Fruit fly (Drosophila melanogaster) whole organism, embryonic: ENCODE measurements around the gene stas.

Source experiments
- ATbp ChIP-seq: fragments of 200-800 bp; sonication (Bioruptor generic); optimal IDR thresholded peaks from 2 replicates; lab custom pipeline; 2017; ENCODE audit warnings: missing biosample characterization, mild to moderate bottlenecking, missing genetic modification characterization, missing genetic modification reagents
- Atf-2 ChIP-seq: fragments of 200-800 bp; sonication (Bioruptor generic); optimal IDR thresholded peaks from 2 replicates; lab custom pipeline; 2016; ENCODE audit warnings: missing biosample characterization, missing genetic modification characterization
- B-H1 ChIP-seq: fragments of 200-800 bp; sonication (Bioruptor generic); IDR thresholded peaks from 3 replicates; pipeline ENCODE4 v1.3.6; 2022; ENCODE audit warnings: missing biosample characterization, missing genetic modification characterization
- Bdp1 ChIP-seq: fragments of 200-800 bp; sonication (Bioruptor generic); optimal IDR thresholded peaks from 3 replicates; lab custom pipeline; 2016; ENCODE audit warnings: missing biosample characterization, missing genetic modification characterization
- CG10979 ChIP-seq: fragments of 200-800 bp; sonication (Bioruptor generic); optimal IDR thresholded peaks from 2 replicates; lab custom pipeline; 2018; ENCODE audit warnings: missing biosample characterization, mild to moderate bottlenecking, missing genetic modification characterization, moderate library complexity
- CG11247 ChIP-seq: fragments of 200-800 bp; sonication (Bioruptor generic); IDR thresholded peaks from 2 replicates; pipeline ENCODE4 v1.3.6; 2022; ENCODE audit warnings: missing biosample characterization, missing genetic modification characterization
- CG11504 ChIP-seq: fragments of 200-800 bp; sonication (Bioruptor generic); optimal IDR thresholded peaks from 3 replicates; lab custom pipeline; 2019; ENCODE audit warnings: missing biosample characterization, mild to moderate bottlenecking, missing genetic modification characterization, moderate library complexity
- CG12104 ChIP-seq: fragments of 200-800 bp; sonication (Bioruptor generic); optimal IDR thresholded peaks from 3 replicates; lab custom pipeline; 2016; ENCODE audit warnings: missing biosample characterization, missing genetic modification characterization
- CG12236 ChIP-seq: fragments of 200-800 bp; sonication (Bioruptor generic); optimal IDR thresholded peaks from 2 replicates; lab custom pipeline; 2016; ENCODE audit warnings: missing biosample characterization, missing genetic modification characterization
- CG12299 ChIP-seq: fragments of 200-800 bp; sonication (Bioruptor generic); optimal IDR thresholded peaks from 2 replicates; lab custom pipeline; 2018; ENCODE audit warnings: missing biosample characterization, mild to moderate bottlenecking, missing genetic modification characterization
- CG13287 ChIP-seq: fragments of 200-800 bp; sonication (Bioruptor generic); IDR thresholded peaks from 2 replicates; pipeline ENCODE4 v1.3.6; 2022; ENCODE audit warnings: missing biosample characterization, missing genetic modification characterization; ENCODE audit not compliant: partially characterized antibody
- CG13624 ChIP-seq: fragments of 200-800 bp; sonication (Bioruptor generic); optimal IDR thresholded peaks from 2 replicates; lab custom pipeline; 2016; ENCODE audit warnings: missing biosample characterization, missing genetic modification characterization
- CG17359 ChIP-seq: fragments of 200-800 bp; sonication (Bioruptor generic); optimal IDR thresholded peaks from 3 replicates; lab custom pipeline; 2018; ENCODE audit warnings: missing biosample characterization, mild to moderate bottlenecking, missing genetic modification characterization, moderate library complexity
- CG18011 ChIP-seq: fragments of 200-800 bp; sonication (Bioruptor generic); optimal IDR thresholded peaks from 2 replicates; lab custom pipeline; 2017; ENCODE audit warnings: missing biosample characterization, missing genetic modification characterization, mild to moderate bottlenecking, moderate library complexity, missing genotype
- CG34224 ChIP-seq: fragments of 200-800 bp; sonication (Bioruptor generic); IDR thresholded peaks from 3 replicates; pipeline ENCODE4 v1.3.6; 2022; ENCODE audit warnings: missing biosample characterization, missing genetic modification characterization; ENCODE audit not compliant: partially characterized antibody
- CG34376 ChIP-seq: fragments of 200-800 bp; sonication (Bioruptor generic); optimal IDR thresholded peaks from 2 replicates; lab custom pipeline; 2018; ENCODE audit warnings: missing biosample characterization, mild to moderate bottlenecking, missing genetic modification characterization
- CG34422 ChIP-seq: fragments of 200-800 bp; sonication (Bioruptor generic); IDR thresholded peaks from 3 replicates; pipeline ENCODE4 v1.3.6; 2022; ENCODE audit warnings: missing biosample characterization, missing genetic modification characterization
- CG3838 ChIP-seq: fragments of 200-800 bp; sonication (Bioruptor generic); optimal IDR thresholded peaks from 3 replicates; lab custom pipeline; 2016; ENCODE audit warnings: missing biosample characterization, missing genetic modification characterization
- CG4328 ChIP-seq: fragments of 200-800 bp; sonication (Bioruptor generic); optimal IDR thresholded peaks from 3 replicates; lab custom pipeline; 2017; ENCODE audit warnings: missing biosample characterization, missing genetic modification reagents, missing genetic modification characterization
- CG4820 ChIP-seq: fragments of 200-800 bp; sonication (Bioruptor generic); optimal IDR thresholded peaks from 3 replicates; lab custom pipeline; 2016; ENCODE audit warnings: missing biosample characterization, missing genetic modification characterization
- CG7372 ChIP-seq: fragments of 200-800 bp; sonication (Bioruptor generic); IDR thresholded peaks from 2 replicates; pipeline ENCODE4 v1.3.6; 2022; ENCODE audit warnings: missing biosample characterization, missing genetic modification characterization
- CG7745 ChIP-seq: fragments of 200-800 bp; sonication (Bioruptor generic); optimal IDR thresholded peaks from 2 replicates; lab custom pipeline; 2018; ENCODE audit warnings: missing biosample characterization, mild to moderate bottlenecking, missing genetic modification characterization, moderate library complexity
- CG7928 ChIP-seq: fragments of 200-800 bp; sonication (Bioruptor generic); optimal IDR thresholded peaks from 2 replicates; lab custom pipeline; 2017; ENCODE audit warnings: missing biosample characterization, mild to moderate bottlenecking, missing genetic modification characterization
- CG9876 ChIP-seq: fragments of 200-800 bp; sonication (Bioruptor generic); optimal IDR thresholded peaks from 2 replicates; lab custom pipeline; 2016; ENCODE audit warnings: missing biosample characterization, missing genetic modification characterization
- Chrac-16 ChIP-seq: fragments of 200-800 bp; sonication (Bioruptor generic); optimal IDR thresholded peaks from 3 replicates; lab custom pipeline; 2016; ENCODE audit warnings: missing biosample characterization, missing genetic modification characterization
- Fer2 ChIP-seq: fragments of 200-800 bp; sonication (Bioruptor generic); optimal IDR thresholded peaks from 2 replicates; lab custom pipeline; 2018; ENCODE audit warnings: missing biosample characterization, mild to moderate bottlenecking, missing genetic modification characterization, moderate library complexity
- H15 ChIP-seq: fragments of 200-800 bp; sonication (Bioruptor generic); IDR thresholded peaks from 3 replicates; pipeline ENCODE4 v1.3.6; 2022; ENCODE audit warnings: missing biosample characterization, missing genetic modification characterization
- Jarid2 ChIP-seq: fragments of 200-800 bp; sonication (Bioruptor generic); optimal IDR thresholded peaks from 3 replicates; lab custom pipeline; 2017; ENCODE audit warnings: mild to moderate bottlenecking, missing biosample characterization, missing genetic modification reagents, missing genetic modification characterization
- Lpt ChIP-seq: fragments of >200 bp; optimal IDR thresholded peaks from 2 replicates; lab custom pipeline; 2018; ENCODE audit warnings: missing biosample characterization, missing genetic modification characterization
- Mes4 ChIP-seq: fragments of 200-800 bp; sonication (Bioruptor generic); optimal IDR thresholded peaks from 2 replicates; lab custom pipeline; 2016; ENCODE audit warnings: missing biosample characterization, missing genetic modification characterization
- NC2β ChIP-seq: fragments of 200-800 bp; sonication (Bioruptor generic); optimal IDR thresholded peaks from 2 replicates; lab custom pipeline; 2016; ENCODE audit warnings: missing biosample characterization, missing genetic modification characterization
- Nf-YA ChIP-seq: fragments of 200-800 bp; sonication (Bioruptor generic); IDR thresholded peaks from 2 replicates; pipeline ENCODE4 v1.3.6; 2022; ENCODE audit warnings: missing biosample characterization, missing genetic modification characterization
- Ptx1 ChIP-seq: fragments of 200-800 bp; sonication (Bioruptor generic); IDR thresholded peaks from 2 replicates; pipeline ENCODE4 v1.3.6; 2022; ENCODE audit warnings: missing biosample characterization, missing genetic modification characterization
- Ravus ChIP-seq: fragments of 200-800 bp; sonication (Bioruptor generic); IDR thresholded peaks from 2 replicates; pipeline ENCODE4 v1.3.6; 2022; ENCODE audit warnings: missing biosample characterization, missing genetic modification characterization
- Rfx ChIP-seq: fragments of 200-800 bp; sonication (Bioruptor generic); IDR thresholded peaks from 2 replicates; pipeline ENCODE4 v1.3.6; 2022; ENCODE audit warnings: missing biosample characterization, missing genetic modification characterization
- Rx ChIP-seq: fragments of 200-800 bp; sonication (Bioruptor generic); IDR thresholded peaks from 2 replicates; pipeline ENCODE4 v1.3.6; 2022; ENCODE audit warnings: missing biosample characterization, missing genetic modification characterization
- Side ChIP-seq: fragments of 200-800 bp; sonication (Bioruptor generic); optimal IDR thresholded peaks from 2 replicates; lab custom pipeline; 2016; ENCODE audit warnings: missing biosample characterization, missing genetic modification characterization
- Vsx1 ChIP-seq: fragments of 200-800 bp; sonication (Bioruptor generic); optimal IDR thresholded peaks from 2 replicates; lab custom pipeline; 2017; ENCODE audit warnings: missing biosample characterization, mild to moderate bottlenecking, missing genetic modification characterization, missing genetic modification reagents
- Xbp1 ChIP-seq: fragments of 200-800 bp; sonication (Bioruptor generic); optimal IDR thresholded peaks from 3 replicates; lab custom pipeline; 2016; ENCODE audit warnings: missing biosample characterization, mild to moderate bottlenecking, missing genetic modification characterization
- bsh ChIP-seq, 2 experiments: fragments of 200-800 bp; sonication (Bioruptor generic); optimal IDR thresholded peaks; 2 replicates each; lab custom pipeline; 2017 to 2018; ENCODE audit warnings: mild to moderate bottlenecking in 2 of 2, missing biosample characterization in 2 of 2, missing genetic modification characterization in 2 of 2, moderate library complexity in 1 of 2
- dmrt11E ChIP-seq: fragments of 200-800 bp; sonication (Bioruptor generic); optimal IDR thresholded peaks from 3 replicates; lab custom pipeline; 2018; ENCODE audit warnings: missing biosample characterization, mild to moderate bottlenecking, missing genetic modification characterization, moderate library complexity
- eyg ChIP-seq: fragments of 200-800 bp; sonication (Bioruptor generic); optimal IDR thresholded peaks from 3 replicates; lab custom pipeline; 2016; ENCODE audit warnings: missing biosample characterization, missing genetic modification characterization
- fru ChIP-seq: fragments of >200 bp; optimal IDR thresholded peaks from 2 replicates; lab custom pipeline; 2017
- ftz-f1 ChIP-seq: fragments of 200-800 bp; sonication (Bioruptor generic); optimal IDR thresholded peaks from 2 replicates; lab custom pipeline; 2016; ENCODE audit warnings: missing biosample characterization, missing genetic modification characterization
- lab ChIP-seq: fragments of 200-800 bp; sonication (Bioruptor generic); optimal IDR thresholded peaks from 3 replicates; lab custom pipeline; 2017; ENCODE audit warnings: missing biosample characterization, missing genetic modification characterization, mild to moderate bottlenecking, moderate library complexity, missing genetic modification reagents
- mam ChIP-seq: fragments of 200-800 bp; sonication (Bioruptor generic); optimal IDR thresholded peaks from 3 replicates; lab custom pipeline; 2016; ENCODE audit warnings: missing biosample characterization, missing genetic modification characterization
- mld ChIP-seq: fragments of 200-800 bp; sonication (Bioruptor generic); IDR thresholded peaks from 3 replicates; pipeline ENCODE4 v1.3.6; 2022; ENCODE audit warnings: missing biosample characterization, missing genetic modification characterization; ENCODE audit not compliant: partially characterized antibody
- phol ChIP-seq: fragments of 200-800 bp; sonication (Bioruptor generic); optimal IDR thresholded peaks from 3 replicates; lab custom pipeline; 2018; ENCODE audit warnings: missing biosample characterization, mild to moderate bottlenecking, missing genetic modification characterization, moderate library complexity
- pita ChIP-seq: fragments of 200-800 bp; sonication (Bioruptor generic); optimal IDR thresholded peaks from 2 replicates; lab custom pipeline; 2017; ENCODE audit warnings: missing biosample characterization, mild to moderate bottlenecking, missing genetic modification characterization
- tgo ChIP-seq: fragments of 200-800 bp; sonication (Bioruptor generic); IDR thresholded peaks from 3 replicates; pipeline ENCODE4 v1.3.6; 2022; ENCODE audit warnings: missing biosample characterization, missing genetic modification characterization
- tx ChIP-seq: fragments of 200-800 bp; sonication (Bioruptor generic); optimal IDR thresholded peaks from 2 replicates; lab custom pipeline; 2016; ENCODE audit warnings: missing biosample characterization, missing genetic modification characterization
- wdn ChIP-seq: fragments of 200-800 bp; sonication (Bioruptor generic); IDR thresholded peaks from 2 replicates; pipeline ENCODE4 v1.3.6; 2022; ENCODE audit warnings: missing biosample characterization, missing genetic modification characterization

stas gene

DNA sequence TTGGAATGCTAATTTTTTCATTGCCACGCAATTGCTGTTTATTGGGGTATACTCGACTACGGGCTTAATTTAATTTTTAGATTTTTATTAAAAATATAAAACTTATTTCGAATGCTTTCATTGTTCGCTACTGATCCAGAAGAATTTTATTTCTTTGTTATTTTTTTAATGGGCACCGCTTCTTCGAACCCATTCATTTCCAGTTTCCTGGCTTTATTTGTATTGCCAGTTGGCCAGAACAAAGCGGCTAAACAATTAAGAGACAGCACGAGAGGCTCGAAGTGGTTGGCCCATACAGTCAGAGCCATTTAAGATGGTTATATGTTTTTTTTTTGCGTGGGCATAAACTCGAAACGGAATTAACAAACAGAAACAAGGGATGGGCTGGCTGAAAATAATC, 31.9 kb downstream of the stas start (continued):
- peak; percentile 93 for TF ChIP-seq Rfx (GFP tag; lab: Robert Waterston, UW)
- peak; percentile 52 for TF ChIP-seq CG4820 (GFP tag; lab: Kevin White, UChicago)
- TF ChIP-seq CG11504 = peak; percentile 84
- peak; percentile 90 for TF ChIP-seq lab (GFP tag; lab: Kevin White, UChicago)
- no peak for TF ChIP-seq fru (lab: Kevin White, UChicago)
- peak; percentile 84 for TF ChIP-seq CG17359 (tag; lab: Kevin White, UChicago)
- peak; percentile 10 for TF ChIP-seq ftz-f1
- peak; percentile 12 for TF ChIP-seq CG12299 (tag; lab: Kevin White, UChicago)
- peak; percentile 4 for TF ChIP-seq Atf-2 (GFP tag; lab: Kevin White, UChicago)
- peak; percentile 42 for TF ChIP-seq CG18011 (GFP tag; lab: Kevin White, UChicago)
- TF ChIP-seq Side (GFP tag; lab: Kevin White, UChicago) = peak; percentile 14
- peak; percentile 83 for TF ChIP-seq CG34422 (GFP tag; lab: Robert Waterston, UW)
- peak; percentile 1 for TF ChIP-seq NC2β (GFP tag; lab: Kevin White, UChicago)
- no peak for TF ChIP-seq CG7745 (tag; lab: Kevin White, UChicago)
- peak; percentile 61; the same call in 2 of the 3 replicates for TF ChIP-seq H15 (GFP tag; lab: Robert Waterston, UW)
- no peak for TF ChIP-seq eyg (GFP tag; lab: Kevin White, UChicago)
- TF ChIP-seq CG7928 (GFP tag; lab: Kevin White, UChicago) = peak; percentile 49
- peak; percentile 85 for TF ChIP-seq CG7372 (GFP tag; lab: Robert Waterston, UW)
- TF ChIP-seq Ptx1 (GFP tag; lab: Robert Waterston, UW) = peak; percentile 84
- TF ChIP-seq ATbp (GFP tag; lab: Kevin White, UChicago) = peak; percentile 52
- no peak for TF ChIP-seq CG4328
- peak; percentile 83 for TF ChIP-seq tgo (GFP tag; lab: Robert Waterston, UW)
- peak in 1 of 2 experiments; percentile 67 for TF ChIP-seq bsh (GFP tag; optimal IDR thresholded peaks at IDR 0.05; lab: Kevin White, UChicago)
- TF ChIP-seq Lpt = no peak
- peak; percentile 47 for TF ChIP-seq CG12104 (GFP tag; lab: Kevin White, UChicago)
- peak; percentile 69 for TF ChIP-seq Ravus (GFP tag; lab: Robert Waterston, UW)
- TF ChIP-seq wdn (GFP tag; lab: Robert Waterston, UW) = peak; percentile 85
- TF ChIP-seq Jarid2 (GFP tag; lab: Kevin White, UChicago) = no peak
- no peak for TF ChIP-seq Nf-YA (GFP tag; lab: Robert Waterston, UW)
- peak; percentile 27 for TF ChIP-seq CG34376
- TF ChIP-seq CG10979 = peak; percentile 65
- TF ChIP-seq CG12236 (GFP tag; lab: Kevin White, UChicago) = no peak
- TF ChIP-seq CG13287 (GFP tag; lab: Robert Waterston, UW) = no peak
- peak; percentile 52 for TF ChIP-seq Fer2 (tag; lab: Kevin White, UChicago)
- peak; percentile 72 for TF ChIP-seq Xbp1 (GFP tag; lab: Kevin White, UChicago)
- TF ChIP-seq B-H1 (GFP tag; lab: Robert Waterston, UW) = peak; percentile 53; the same call in 1 of the 3 replicates
- TF ChIP-seq CG3838 (GFP tag; lab: Kevin White, UChicago) = peak; percentile 5
- no peak for TF ChIP-seq Bdp1 (GFP tag; lab: Kevin White, UChicago)
- peak; percentile 7 for TF ChIP-seq CG9876 (GFP tag; lab: Kevin White, UChicago)
- TF ChIP-seq CG11247 (GFP tag; lab: Robert Waterston, UW) = peak; percentile 76
- peak; percentile 63 for TF ChIP-seq phol
- no peak for TF ChIP-seq CG34224 (GFP tag; lab: Robert Waterston, UW)
- peak; percentile 71 for TF ChIP-seq Rx (GFP tag; lab: Robert Waterston, UW)
- TF ChIP-seq Chrac-16 (GFP tag; lab: Kevin White, UChicago) = peak; percentile 60
- TF ChIP-seq mld (GFP tag; lab: Robert Waterston, UW) = no peak
- peak; percentile 27 for TF ChIP-seq dmrt11E
- TF ChIP-seq CG13624 (GFP tag; lab: Kevin White, UChicago) = peak; percentile 66
- TF ChIP-seq pita (GFP tag; lab: Kevin White, UChicago) = no peak
- TF ChIP-seq mam (GFP tag; lab: Kevin White, UChicago) = peak; percentile 54
- no peak for TF ChIP-seq Vsx1 (GFP tag; lab: Kevin White, UChicago)
- TF ChIP-seq Mes4 = no peak
- TF ChIP-seq tx (GFP tag; lab: Kevin White, UChicago) = no peak
